Worm (Caenorhabditis elegans) whole organism, dauer: ENCODE measurements around the gene cgr-1.

Source experiments
- unc-62 ChIP-seq: sonication (generic microtip); optimal IDR thresholded peaks from 2 replicates; lab custom pipeline; 2017; ENCODE audit warnings: missing biosample characterization, missing genetic modification reagents, missing genetic modification characterization

cgr-1 gene

DNA sequence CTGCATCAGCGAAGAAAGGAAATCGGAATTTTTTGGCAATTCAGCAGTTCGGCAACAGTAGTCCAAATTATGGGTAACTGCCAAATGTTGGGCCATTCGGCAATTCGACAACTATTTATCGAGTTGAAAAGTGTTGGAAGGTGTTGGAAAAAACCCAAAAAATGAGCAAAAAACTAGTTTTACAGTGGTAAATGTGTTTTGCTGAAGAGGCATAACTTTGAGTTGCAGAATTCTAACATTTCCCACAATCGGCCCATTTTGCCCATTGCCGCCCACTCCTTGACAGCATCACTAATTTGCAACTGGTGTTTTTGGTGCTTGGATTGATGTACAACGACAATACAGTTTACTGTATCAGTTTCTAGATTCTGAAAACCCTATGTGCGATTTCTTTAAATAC lies 46.6 kb downstream of the cgr-1 start:
- no peak for TF ChIP-seq unc-62

DNA sequence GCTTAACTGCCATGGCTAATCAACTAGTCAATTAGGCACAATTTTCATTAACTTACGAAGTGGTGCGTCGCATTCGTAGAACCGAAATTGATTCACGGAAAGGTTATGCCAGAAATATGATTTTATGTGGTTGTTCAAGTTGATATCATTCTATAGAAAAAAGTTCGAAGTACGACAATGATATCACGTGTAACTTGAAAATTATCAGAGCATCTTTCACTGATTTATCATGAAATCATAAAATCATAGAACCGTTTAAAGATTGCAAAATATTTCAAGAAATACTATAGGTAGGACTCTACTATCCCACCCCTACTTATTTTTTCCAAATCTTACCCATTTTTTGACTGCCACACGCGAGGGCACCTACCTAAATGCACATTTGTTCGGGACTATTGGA lies 47.3 kb downstream of the cgr-1 start:
- TF ChIP-seq unc-62 = no peak

DNA sequence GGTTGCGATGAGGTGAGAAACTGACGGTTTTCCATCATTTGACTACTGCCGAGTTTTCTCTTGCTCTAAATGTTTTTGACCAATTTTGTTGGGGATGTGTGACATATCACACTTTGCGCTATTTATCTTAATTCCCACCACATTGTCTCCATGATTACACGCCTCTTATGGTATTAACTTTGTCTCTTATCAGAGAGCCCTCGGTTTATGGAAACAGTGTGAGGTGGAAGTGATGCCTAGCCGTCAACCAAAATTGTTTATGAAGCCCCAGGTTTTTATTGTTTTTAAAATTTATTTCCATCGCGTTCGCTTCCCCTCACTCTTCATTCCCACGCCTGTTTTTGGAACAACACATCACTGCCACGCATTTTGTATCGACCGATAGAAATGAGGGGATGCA lies 49.1 kb downstream of the cgr-1 start:
- TF ChIP-seq unc-62 = no peak

ce11 chrX:3548716-3549115 lies 51.5 kb downstream of the cgr-1 start:
- TF ChIP-seq unc-62 = no peak

ce11 chrX:3547828-3548227 lies 52.4 kb downstream of the cgr-1 start:
- no peak for TF ChIP-seq unc-62
